Worm (Caenorhabditis elegans) whole organism, early embryonic: ENCODE results near the gene Y46H3C.7.
A peak's percentile ranks its signal among the peaks of the same experiment; 100 is the strongest.

ENCODE experiments used
- B0310.2 ChIP-seq: sonication (generic microtip); optimal IDR thresholded peaks from 2 replicates; lab custom pipeline; 2016; ENCODE audit warnings: mild to moderate bottlenecking, missing genetic modification characterization, missing compliant biosample characterization
- F13C5.2 ChIP-seq: sonication (generic microtip); optimal IDR thresholded peaks from 2 replicates; lab custom pipeline; 2017; ENCODE audit warnings: mild to moderate bottlenecking, missing genetic modification characterization, inconsistent platforms, missing compliant biosample characterization
- aly-1 ChIP-seq: sonication (generic microtip); optimal IDR thresholded peaks from 2 replicates; lab custom pipeline; 2016; ENCODE audit warnings: missing genetic modification characterization, missing compliant biosample characterization
- ama-1 ChIP-seq: fragments of 150-350 bp; optimal IDR thresholded peaks from 2 replicates; lab custom pipeline; 2014
- ceh-13 ChIP-seq: fragments of 200-800 bp; sonication (Bioruptor generic); optimal IDR thresholded peaks from 2 replicates; lab custom pipeline; 2018; ENCODE audit warnings: mild to moderate bottlenecking, missing genetic modification characterization, missing compliant biosample characterization
- ceh-36 ChIP-seq: sonication (generic microtip); optimal IDR thresholded peaks from 2 replicates; lab custom pipeline; 2016; ENCODE audit warnings: missing genetic modification characterization, inconsistent platforms, missing compliant biosample characterization
- ets-7 ChIP-seq: sonication (generic microtip); optimal IDR thresholded peaks from 2 replicates; lab custom pipeline; 2016; ENCODE audit warnings: missing genotype, missing genetic modification characterization, missing compliant biosample characterization
- flt-1 ChIP-seq: fragments of 200-800 bp; sonication (Bioruptor generic); IDR thresholded peaks from 2 replicates; pipeline ENCODE4 v1.3.6; 2022; ENCODE audit warnings: missing genetic modification characterization, missing compliant biosample characterization
- hmbx-1 ChIP-seq: sonication (generic microtip); optimal IDR thresholded peaks from 2 replicates; lab custom pipeline; 2016; ENCODE audit warnings: mild to moderate bottlenecking, missing genetic modification characterization, missing compliant biosample characterization
- hmg-4 ChIP-seq: fragments of 200-800 bp; sonication (Bioruptor generic); optimal IDR thresholded peaks from 2 replicates; lab custom pipeline; 2018; ENCODE audit warnings: mild to moderate bottlenecking, missing genetic modification characterization, missing compliant biosample characterization
- hnd-1 ChIP-seq: sonication (generic microtip); optimal IDR thresholded peaks from 2 replicates; lab custom pipeline; 2016; ENCODE audit warnings: missing genetic modification characterization, missing compliant biosample characterization
- pes-1 ChIP-seq: fragments of 200-800 bp; sonication (Bioruptor generic); IDR thresholded peaks from 2 replicates; pipeline ENCODE4 v1.3.6; 2022; ENCODE audit warnings: missing genetic modification reagents, missing genetic modification characterization, missing compliant biosample characterization
- scrt-1 ChIP-seq: fragments of 200-800 bp; sonication (Bioruptor generic); IDR thresholded peaks from 2 replicates; pipeline ENCODE4 v1.3.6; 2022; ENCODE audit warnings: missing genetic modification characterization, missing compliant biosample characterization
- sea-1 ChIP-seq: fragments of 200-800 bp; sonication (Bioruptor generic); conservative IDR thresholded peaks from 2 replicates; pipeline ENCODE4 v1.3.6; 2022; ENCODE audit warnings: missing genetic modification characterization, missing compliant biosample characterization
- tbx-11 ChIP-seq: fragments of 200-800 bp; sonication (Bioruptor generic); IDR thresholded peaks from 2 replicates; pipeline ENCODE4 v1.3.6; 2022; ENCODE audit warnings: missing genetic modification characterization, missing compliant biosample characterization
- tbx-37 ChIP-seq: fragments of 200-800 bp; sonication (Bioruptor generic); conservative IDR thresholded peaks from 2 replicates; pipeline ENCODE4 v1.3.6; 2022; ENCODE audit warnings: missing genetic modification reagents, missing genetic modification characterization, missing compliant biosample characterization
- tra-4 ChIP-seq: sonication (generic microtip); optimal IDR thresholded peaks from 2 replicates; lab custom pipeline; 2017; ENCODE audit warnings: missing genetic modification characterization, missing compliant biosample characterization

The Y46H3C.7 gene

DNA sequence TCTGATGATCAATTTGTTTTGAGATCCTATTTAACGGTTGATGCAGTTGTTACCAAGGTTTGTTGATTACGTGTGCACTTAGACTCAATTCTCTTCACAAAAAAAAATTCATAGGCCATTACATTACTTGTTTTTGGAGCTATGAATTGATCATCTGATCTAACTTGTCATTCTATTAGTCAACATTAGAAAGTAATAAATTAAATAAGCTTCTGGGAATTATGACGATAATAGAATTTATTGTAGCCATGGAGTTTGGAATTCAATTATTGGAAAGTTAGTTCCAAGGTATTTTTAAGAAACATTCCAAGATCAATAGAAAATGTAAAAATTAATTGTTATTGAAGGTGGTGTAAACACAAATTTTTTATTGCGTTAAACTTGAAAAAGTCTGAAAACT, 24.4 kb upstream of the Y46H3C.7 start:
- TF ChIP-seq flt-1 (GFP tag; lab: Robert Waterston, UW) (no peak), sea-1 (GFP tag; lab: Robert Waterston, UW) (no peak), ceh-13 (GFP tag; lab: Kevin White, UChicago) (no peak), ceh-36 (tag; lab: Kevin White, UChicago) (no peak), aly-1 (tag; lab: Kevin White, UChicago) (no peak), pes-1 (no peak), tbx-37 (GFP tag; lab: Robert Waterston, UW) (no peak), scrt-1 (no peak), ama-1 (lab: Kevin White, UChicago) (no peak), B0310.2 (no peak), tra-4 (tag; lab: Kevin White, UChicago) (no peak), tbx-11 (no peak), hmbx-1 (tag; lab: Kevin White, UChicago) (no peak), hmg-4 (GFP tag; lab: Kevin White, UChicago) (no peak), hnd-1 (tag; lab: Kevin White, UChicago) (no peak), ets-7 (tag; lab: Kevin White, UChicago) (no peak)

DNA sequence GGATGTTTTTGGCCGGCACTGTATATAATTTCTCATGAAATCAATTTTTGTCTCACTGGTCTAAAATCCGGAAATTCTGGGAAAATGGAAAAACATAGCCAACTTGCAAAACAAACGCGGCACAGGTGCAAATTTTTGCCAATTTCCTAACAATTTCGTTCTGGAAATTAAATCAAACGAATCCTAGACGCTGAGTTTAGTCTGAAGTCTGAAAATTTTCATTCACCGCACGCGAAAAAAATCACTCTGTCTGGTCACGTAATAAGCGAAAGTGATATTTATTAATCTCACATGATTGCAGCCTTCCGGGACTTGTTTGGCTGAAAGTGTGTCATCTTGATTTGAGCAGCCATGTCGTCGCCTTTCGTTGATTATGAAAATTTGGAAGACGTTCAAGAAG, 23.1 kb upstream of the Y46H3C.7 start, which contains the start of gene srw-103:
Gene srw-103 (plus strand): TSS at position 301 of the 400 bp plus-strand sequence.
- TF ChIP-seq hnd-1 (tag; lab: Kevin White, UChicago): no peak
- no peak for TF ChIP-seq tbx-37 (GFP tag; lab: Robert Waterston, UW)
- TF ChIP-seq hmbx-1 (tag; lab: Kevin White, UChicago): no peak
- TF ChIP-seq tra-4 (tag; lab: Kevin White, UChicago): no peak
- no peak for TF ChIP-seq sea-1 (GFP tag; lab: Robert Waterston, UW)
- no peak for TF ChIP-seq ceh-13 (GFP tag; lab: Kevin White, UChicago)
- TF ChIP-seq ceh-36 (tag; lab: Kevin White, UChicago): no peak
- no peak for TF ChIP-seq aly-1 (tag; lab: Kevin White, UChicago)
- TF ChIP-seq pes-1: no peak
- TF ChIP-seq tbx-11: no peak
- no peak for TF ChIP-seq B0310.2
- TF ChIP-seq hmg-4 (GFP tag; lab: Kevin White, UChicago): no peak

DNA sequence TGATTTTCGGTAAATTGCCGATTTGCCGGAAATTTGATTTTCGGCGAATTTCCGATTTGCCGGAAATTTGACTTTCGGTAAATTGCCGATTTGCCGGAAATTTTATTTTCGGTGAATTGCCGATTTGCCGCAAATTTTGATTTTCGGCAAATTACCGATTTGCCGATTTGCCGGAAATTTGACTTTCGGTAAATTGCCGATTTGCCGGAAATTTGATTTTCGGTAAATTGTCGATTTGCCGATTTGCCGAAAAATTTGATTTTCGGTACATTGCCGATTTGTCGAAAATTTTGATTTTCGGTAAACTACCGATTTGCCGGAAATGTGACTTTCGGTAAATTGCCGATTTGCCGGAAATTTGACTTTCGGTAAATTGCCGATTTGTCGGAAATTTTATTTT, 19.9 kb upstream of the Y46H3C.7 start:
- TF ChIP-seq scrt-1: peak; percentile 68
- TF ChIP-seq tbx-11: peak; percentile 71; the same call in 1 of the 2 replicates
- peak; percentile 88 for TF ChIP-seq sea-1 (GFP tag; lab: Robert Waterston, UW)

DNA sequence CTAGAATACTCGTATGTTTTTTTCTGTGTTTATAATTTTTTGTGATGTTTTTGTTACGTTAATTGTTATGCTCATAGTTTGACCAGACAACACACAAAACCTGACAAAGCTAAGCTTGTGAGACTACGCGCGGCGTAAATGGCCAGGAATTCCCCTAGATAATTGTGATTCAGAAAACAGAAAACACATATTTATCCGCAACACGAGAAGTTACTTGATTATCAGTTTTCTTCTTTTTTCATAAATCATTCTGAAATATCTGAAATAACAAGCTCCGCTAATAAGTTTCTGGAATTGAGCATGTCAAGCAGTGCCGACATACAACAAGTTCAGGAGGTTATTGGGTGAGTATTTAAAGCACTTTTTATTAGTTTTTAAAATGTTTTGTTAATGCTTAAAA, 17.1 kb upstream of the Y46H3C.7 start, which contains the start of gene srw-100:
Gene srw-100 (plus strand): TSS at position 301 of the 400 bp plus-strand sequence.
- TF ChIP-seq aly-1 (tag; lab: Kevin White, UChicago) (no peak), scrt-1 (no peak), ama-1 (lab: Kevin White, UChicago) (no peak), hnd-1 (tag; lab: Kevin White, UChicago) (no peak), hmg-4 (GFP tag; lab: Kevin White, UChicago) (no peak), pes-1 (no peak), ceh-13 (GFP tag; lab: Kevin White, UChicago) (no peak), tbx-11 (no peak), ets-7 (tag; lab: Kevin White, UChicago) (no peak), sea-1 (GFP tag; lab: Robert Waterston, UW) (no peak), hmbx-1 (tag; lab: Kevin White, UChicago) (no peak), F13C5.2 (tag; lab: Kevin White, UChicago) (no peak)

DNA sequence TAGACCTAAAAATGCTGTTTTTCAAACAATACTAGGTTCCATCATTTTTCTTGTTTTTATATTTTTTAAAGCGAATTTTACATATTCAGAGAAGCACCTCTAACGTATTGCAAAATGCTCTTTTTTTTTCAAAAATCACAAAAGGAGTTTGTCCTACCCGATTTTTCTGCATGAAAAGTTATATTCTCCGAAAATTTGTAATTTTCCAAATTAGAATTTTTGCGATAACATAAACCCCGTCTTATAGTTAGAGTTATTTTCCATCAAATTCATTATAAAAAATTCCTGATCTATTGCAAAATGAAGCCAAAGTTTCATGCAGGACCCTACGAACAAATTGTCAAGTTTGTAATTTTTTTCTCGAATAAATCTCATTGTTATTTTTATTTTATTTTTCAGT, 14.6 kb upstream of the Y46H3C.7 start, which contains the start of gene srw-99:
Gene srw-99 (plus strand): TSS at position 301 of the 400 bp plus-strand sequence.
- TF ChIP-seq tra-4 (tag; lab: Kevin White, UChicago): no peak
- TF ChIP-seq sea-1 (GFP tag; lab: Robert Waterston, UW): no peak
- no peak for TF ChIP-seq ceh-13 (GFP tag; lab: Kevin White, UChicago)

DNA sequence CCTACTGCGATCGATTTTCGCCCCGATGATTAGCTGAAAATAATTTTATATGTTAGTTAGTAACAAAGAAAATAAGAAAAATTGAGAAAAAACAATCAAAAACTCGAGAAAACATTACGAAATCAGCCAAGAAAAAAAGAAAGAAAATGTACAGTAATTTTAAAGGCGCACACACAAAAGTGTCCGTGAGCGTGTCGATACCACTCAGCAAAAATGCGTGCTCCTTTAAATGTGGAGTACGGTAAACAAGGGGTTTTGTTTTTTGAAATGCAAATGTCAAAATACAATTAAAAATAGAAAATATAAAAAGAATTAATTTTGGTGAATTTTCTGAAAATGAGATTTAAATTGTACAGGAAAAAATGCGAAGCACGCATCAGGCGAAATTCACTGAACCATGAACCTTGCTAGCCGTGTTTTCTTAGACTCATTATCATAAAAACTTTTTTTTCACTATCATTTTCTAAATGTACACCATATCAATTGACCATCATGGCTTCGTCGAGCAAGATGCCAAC, 7.8 kb upstream of the Y46H3C.7 start, which contains the start of gene srw-90:
Gene srw-90 (plus strand): TSS at position 468 of the 518 bp plus-strand sequence.
- no peak for TF ChIP-seq F13C5.2 (tag; lab: Kevin White, UChicago)
- TF ChIP-seq aly-1 (tag; lab: Kevin White, UChicago): no peak
- TF ChIP-seq ceh-36 (tag; lab: Kevin White, UChicago): no peak
- TF ChIP-seq ets-7 (tag; lab: Kevin White, UChicago): no peak
- TF ChIP-seq tbx-11: no peak
- TF ChIP-seq hmg-4 (GFP tag; lab: Kevin White, UChicago): no peak

DNA sequence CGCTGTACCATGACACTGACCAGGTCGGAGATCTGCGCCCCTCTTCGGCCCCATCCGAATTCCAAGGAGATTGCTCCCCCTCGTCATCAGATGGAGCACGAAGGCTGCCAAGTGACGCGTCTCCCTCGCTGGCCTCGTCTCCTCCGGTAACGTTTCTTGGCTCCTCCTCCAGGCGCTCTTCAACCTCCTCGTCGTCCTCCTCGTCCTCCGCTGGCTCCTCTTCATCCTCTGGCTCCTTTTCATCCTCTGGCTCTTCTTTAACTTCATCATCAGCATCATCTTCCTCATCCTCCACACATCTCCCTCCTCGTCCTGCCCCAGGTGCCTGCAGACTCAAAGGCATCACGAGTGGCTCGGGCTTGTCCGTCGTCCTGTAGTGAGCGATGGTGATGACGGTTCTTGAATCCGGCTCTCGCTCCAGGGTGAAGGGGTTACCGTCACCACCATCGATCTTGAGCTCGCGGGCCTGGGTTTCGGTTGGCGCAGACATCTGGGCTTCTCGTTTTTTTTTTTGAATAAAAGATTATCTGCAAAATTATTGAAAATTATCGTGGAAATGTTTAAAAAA, 5.5 kb upstream of the Y46H3C.7 start:
- TF ChIP-seq ceh-13 (GFP tag; lab: Kevin White, UChicago) (no peak), flt-1 (GFP tag; lab: Robert Waterston, UW) (no peak), tbx-37 (GFP tag; lab: Robert Waterston, UW) (no peak)

DNA sequence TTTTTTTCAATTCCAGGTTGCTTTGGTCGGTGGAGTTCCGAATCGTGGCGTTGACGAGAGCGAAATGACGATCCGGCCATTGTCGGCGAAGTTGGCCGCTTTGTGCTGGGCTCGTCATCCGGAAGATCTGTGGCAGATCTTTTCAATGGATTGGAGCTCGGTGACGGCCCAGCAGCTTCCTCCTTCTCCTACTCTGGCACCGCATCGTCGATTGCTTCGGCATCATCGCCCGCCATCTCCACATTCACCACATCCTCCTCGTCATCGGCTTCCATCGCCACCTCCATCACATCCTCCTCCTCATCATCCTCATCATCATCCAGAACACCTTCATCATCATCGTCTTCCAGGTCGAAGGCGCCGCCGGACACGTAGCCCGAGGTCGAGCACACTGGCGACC, 4.6 kb upstream of the Y46H3C.7 start:
- TF ChIP-seq F13C5.2 (tag; lab: Kevin White, UChicago) (no peak), sea-1 (GFP tag; lab: Robert Waterston, UW) (no peak), scrt-1 (0 out of 2 replicates have a peak, but pooled peaks have one; percentile 24)
